Fruit fly (Drosophila melanogaster) whole organism, embryonic: Measurements from ENCODE around the gene CG8034.

Experiments
- BEAF-32 ChIP-seq: fragments of 200-800 bp; sonication (Bioruptor generic); optimal IDR thresholded peaks from 3 replicates; lab custom pipeline; 2017; ENCODE audit warnings: missing biosample characterization, missing genetic modification characterization, mild to moderate bottlenecking, moderate library complexity, missing genetic modification reagents
- BtbVII ChIP-seq: fragments of 200-800 bp; sonication (Bioruptor generic); optimal IDR thresholded peaks from 3 replicates; lab custom pipeline; 2017; ENCODE audit warnings: missing biosample characterization, mild to moderate bottlenecking, missing genetic modification characterization
- CG13775 ChIP-seq: fragments of 200-800 bp; sonication (Bioruptor generic); optimal IDR thresholded peaks from 3 replicates; lab custom pipeline; 2017; ENCODE audit warnings: missing biosample characterization, mild to moderate bottlenecking, missing genetic modification characterization
- CG14860 ChIP-seq: fragments of 200-800 bp; sonication (Bioruptor generic); IDR thresholded peaks from 3 replicates; pipeline ENCODE4 v1.3.6; 2022; ENCODE audit warnings: missing biosample characterization, missing genetic modification characterization; ENCODE audit not compliant: partially characterized antibody
- CG14965 ChIP-seq: fragments of 200-800 bp; sonication (Bioruptor generic); optimal IDR thresholded peaks from 2 replicates; lab custom pipeline; 2016; ENCODE audit warnings: missing biosample characterization, missing genetic modification characterization, borderline replicate concordance
- CG15073 ChIP-seq: fragments of 200-800 bp; sonication (Bioruptor generic); optimal IDR thresholded peaks from 2 replicates; lab custom pipeline; 2016; ENCODE audit warnings: missing biosample characterization, missing genetic modification characterization
- CG1529 ChIP-seq: fragments of 200-800 bp; sonication (Bioruptor generic); optimal IDR thresholded peaks from 3 replicates; lab custom pipeline; 2018; ENCODE audit warnings: missing biosample characterization, missing genetic modification characterization
- CG15479 ChIP-seq: fragments of 200-800 bp; sonication (Bioruptor generic); optimal IDR thresholded peaks from 3 replicates; lab custom pipeline; 2019; ENCODE audit warnings: missing biosample characterization, mild to moderate bottlenecking, missing genetic modification characterization, moderate library complexity
- CG17359 ChIP-seq: fragments of 200-800 bp; sonication (Bioruptor generic); optimal IDR thresholded peaks from 3 replicates; lab custom pipeline; 2018; ENCODE audit warnings: missing biosample characterization, mild to moderate bottlenecking, missing genetic modification characterization, moderate library complexity
- CG1792 ChIP-seq: fragments of 200-800 bp; sonication (Bioruptor generic); optimal IDR thresholded peaks from 2 replicates; lab custom pipeline; 2016; ENCODE audit warnings: missing biosample characterization, missing genetic modification characterization
- CG2875 ChIP-seq: fragments of 200-800 bp; sonication (Bioruptor generic); optimal IDR thresholded peaks from 2 replicates; lab custom pipeline; 2017; ENCODE audit warnings: missing biosample characterization, mild to moderate bottlenecking, missing genetic modification characterization, missing genetic modification reagents
- CG2889 ChIP-seq: fragments of 200-800 bp; sonication (Bioruptor generic); IDR thresholded peaks from 3 replicates; pipeline ENCODE4 v1.3.6; 2022; ENCODE audit warnings: missing biosample characterization, missing genetic modification characterization
- CG4282 ChIP-seq: fragments of 200-800 bp; sonication (Bioruptor generic); optimal IDR thresholded peaks from 2 replicates; lab custom pipeline; 2016; ENCODE audit warnings: missing biosample characterization, missing genetic modification characterization
- CG4404 ChIP-seq: fragments of 200-800 bp; sonication (Bioruptor generic); IDR thresholded peaks from 2 replicates; pipeline ENCODE4 v1.3.6; 2022; ENCODE audit warnings: missing biosample characterization, missing genetic modification characterization
- CG6254 ChIP-seq: fragments of 200-800 bp; sonication (Bioruptor generic); optimal IDR thresholded peaks from 3 replicates; lab custom pipeline; 2017; ENCODE audit warnings: mild to moderate bottlenecking, missing biosample characterization, missing genetic modification reagents, missing genetic modification characterization
- CG6689 ChIP-seq: fragments of 200-800 bp; sonication (Bioruptor generic); IDR thresholded peaks from 2 replicates; pipeline ENCODE4 v1.3.6; 2022; ENCODE audit warnings: missing biosample characterization, missing genetic modification characterization
- CG7987 ChIP-seq: fragments of 200-800 bp; sonication (Bioruptor generic); optimal IDR thresholded peaks from 2 replicates; lab custom pipeline; 2018; ENCODE audit warnings: missing biosample characterization, mild to moderate bottlenecking, missing genetic modification characterization, moderate library complexity
- CG8089 ChIP-seq: fragments of 200-800 bp; sonication (Bioruptor generic); optimal IDR thresholded peaks from 3 replicates; lab custom pipeline; 2016; ENCODE audit warnings: missing biosample characterization, missing genetic modification characterization
- D19A ChIP-seq: fragments of 200-800 bp; optimal IDR thresholded peaks from 3 replicates; lab custom pipeline; 2019; ENCODE audit warnings: missing biosample characterization, mild to moderate bottlenecking, missing genetic modification characterization, moderate library complexity
- Dip3 ChIP-seq: fragments of 200-800 bp; sonication (Bioruptor generic); optimal IDR thresholded peaks from 3 replicates; lab custom pipeline; 2016; ENCODE audit warnings: missing biosample characterization, missing genetic modification characterization
- Drgx ChIP-seq: fragments of 200-800 bp; sonication (Bioruptor generic); IDR thresholded peaks from 2 replicates; pipeline ENCODE4 v1.3.6; 2022; ENCODE audit warnings: missing biosample characterization, missing genetic modification characterization
- E2f2 ChIP-seq: fragments of 200-800 bp; sonication (Bioruptor generic); IDR thresholded peaks from 2 replicates; pipeline ENCODE4 v1.3.6; 2022; ENCODE audit warnings: missing biosample characterization, missing genetic modification characterization
- ERR ChIP-seq: fragments of 200-800 bp; sonication (Bioruptor generic); optimal IDR thresholded peaks from 2 replicates; lab custom pipeline; 2016; ENCODE audit warnings: missing biosample characterization, missing genetic modification characterization
- Fer2 ChIP-seq: fragments of 200-800 bp; sonication (Bioruptor generic); optimal IDR thresholded peaks from 2 replicates; lab custom pipeline; 2018; ENCODE audit warnings: missing biosample characterization, mild to moderate bottlenecking, missing genetic modification characterization, moderate library complexity
- HHEX ChIP-seq: fragments of 200-800 bp; sonication (Bioruptor generic); optimal IDR thresholded peaks from 3 replicates; lab custom pipeline; 2017; ENCODE audit warnings: missing biosample characterization, mild to moderate bottlenecking, missing genetic modification characterization, missing genetic modification reagents
- HmgZ ChIP-seq: fragments of 200-800 bp; sonication (Bioruptor generic); optimal IDR thresholded peaks from 2 replicates; lab custom pipeline; 2018; ENCODE audit warnings: missing biosample characterization, mild to moderate bottlenecking, missing genetic modification characterization
- Jarid2 ChIP-seq: fragments of 200-800 bp; sonication (Bioruptor generic); optimal IDR thresholded peaks from 3 replicates; lab custom pipeline; 2017; ENCODE audit warnings: mild to moderate bottlenecking, missing biosample characterization, missing genetic modification reagents, missing genetic modification characterization
- Mes4 ChIP-seq: fragments of 200-800 bp; sonication (Bioruptor generic); optimal IDR thresholded peaks from 2 replicates; lab custom pipeline; 2016; ENCODE audit warnings: missing biosample characterization, missing genetic modification characterization
- Optix ChIP-seq: fragments of 200-800 bp; sonication (Bioruptor generic); IDR thresholded peaks from 3 replicates; pipeline ENCODE4 v1.3.6; 2022; ENCODE audit warnings: missing biosample characterization, missing genetic modification characterization
- PHDP ChIP-seq: fragments of 200-800 bp; sonication (Bioruptor generic); optimal IDR thresholded peaks from 3 replicates; lab custom pipeline; 2018; ENCODE audit warnings: missing biosample characterization, mild to moderate bottlenecking, missing genetic modification characterization, moderate library complexity
- Vsx1 ChIP-seq: fragments of 200-800 bp; sonication (Bioruptor generic); optimal IDR thresholded peaks from 2 replicates; lab custom pipeline; 2017; ENCODE audit warnings: missing biosample characterization, mild to moderate bottlenecking, missing genetic modification characterization, missing genetic modification reagents
- Xbp1 ChIP-seq: fragments of 200-800 bp; sonication (Bioruptor generic); optimal IDR thresholded peaks from 3 replicates; lab custom pipeline; 2016; ENCODE audit warnings: missing biosample characterization, mild to moderate bottlenecking, missing genetic modification characterization
- Xrp1 ChIP-seq: fragments of 200-800 bp; sonication (Bioruptor generic); IDR thresholded peaks from 2 replicates; pipeline ENCODE4 v1.3.6; 2022; ENCODE audit warnings: missing biosample characterization, missing genetic modification characterization
- ase ChIP-seq: fragments of 200-800 bp; sonication (Bioruptor generic); IDR thresholded peaks from 3 replicates; pipeline ENCODE4 v1.3.6; 2022; ENCODE audit warnings: missing biosample characterization, missing genetic modification characterization
- bbx ChIP-seq: fragments of 200-800 bp; sonication (Bioruptor generic); IDR thresholded peaks from 2 replicates; pipeline ENCODE4 v1.3.6; 2022; ENCODE audit warnings: missing biosample characterization, missing genetic modification characterization; ENCODE audit not compliant: partially characterized antibody
- br ChIP-seq: fragments of >200 bp; optimal IDR thresholded peaks from 2 replicates; lab custom pipeline; 2017
- crp ChIP-seq, 2 experiments: fragments of 200-800 bp; sonication (Bioruptor generic); optimal IDR thresholded peaks; 2 replicates in 1 of 2; 3 replicates in 1 of 2; lab custom pipeline; 2017; ENCODE audit warnings: missing biosample characterization in 2 of 2, missing genetic modification characterization in 2 of 2, mild to moderate bottlenecking in 1 of 2, moderate library complexity in 1 of 2
- eve ChIP-seq, 2 experiments: fragments of >200 bp; optimal IDR thresholded peaks; 2 replicates each; lab custom pipeline; 2017; ENCODE audit warnings: missing biosample characterization in 2 of 2, missing genetic modification characterization in 2 of 2
- gcm2 ChIP-seq: fragments of 200-800 bp; sonication (Bioruptor generic); optimal IDR thresholded peaks from 2 replicates; lab custom pipeline; 2016; ENCODE audit warnings: missing biosample characterization, missing genetic modification characterization
- gro ChIP-seq: fragments of 200-800 bp; sonication (Bioruptor generic); optimal IDR thresholded peaks from 2 replicates; lab custom pipeline; 2016; ENCODE audit warnings: missing biosample characterization, missing genetic modification characterization
- hbn ChIP-seq: fragments of 200-800 bp; sonication (Bioruptor generic); IDR thresholded peaks from 2 replicates; pipeline ENCODE4 v1.3.6; 2022; ENCODE audit warnings: missing biosample characterization, missing genetic modification characterization; ENCODE audit not compliant: partially characterized antibody
- lbe ChIP-seq: fragments of 200-800 bp; sonication (Bioruptor generic); optimal IDR thresholded peaks from 2 replicates; lab custom pipeline; 2016; ENCODE audit warnings: missing biosample characterization, mild to moderate bottlenecking, missing genetic modification characterization
- lilli ChIP-seq: fragments of 200-800 bp; sonication (Bioruptor generic); optimal IDR thresholded peaks from 3 replicates; lab custom pipeline; 2016; ENCODE audit warnings: missing biosample characterization, missing genetic modification characterization
- luna ChIP-seq: fragments of 200-800 bp; sonication (Bioruptor generic); optimal IDR thresholded peaks from 2 replicates; lab custom pipeline; 2016; ENCODE audit warnings: missing biosample characterization, missing genetic modification characterization
- nerfin-1 ChIP-seq: fragments of 200-800 bp; sonication (Bioruptor generic); optimal IDR thresholded peaks from 3 replicates; lab custom pipeline; 2019; ENCODE audit warnings: missing biosample characterization, mild to moderate bottlenecking, missing genetic modification characterization, moderate library complexity
- stwl ChIP-seq: fragments of 200-800 bp; sonication (Bioruptor generic); optimal IDR thresholded peaks from 3 replicates; lab custom pipeline; 2018; ENCODE audit warnings: missing biosample characterization, mild to moderate bottlenecking, missing genetic modification characterization, moderate library complexity
- tap ChIP-seq: fragments of 200-800 bp; optimal IDR thresholded peaks from 3 replicates; lab custom pipeline; 2019; ENCODE audit warnings: missing biosample characterization, mild to moderate bottlenecking, missing genetic modification characterization, moderate library complexity
- vfl ChIP-seq: fragments of 200-800 bp; sonication (Bioruptor generic); optimal IDR thresholded peaks from 2 replicates; lab custom pipeline; 2016; ENCODE audit warnings: missing biosample characterization, missing genetic modification characterization
- wor ChIP-seq: fragments of 200-800 bp; sonication (Bioruptor generic); IDR thresholded peaks from 2 replicates; pipeline ENCODE4 v1.3.6; 2022; ENCODE audit warnings: missing biosample characterization, missing genetic modification characterization

CG8034 gene

dm6 chrX:19317058-19317767 is 19.3 kb upstream of the CG8034 start (continued):
- TF ChIP-seq Dip3 (GFP tag; lab: Kevin White, UChicago): no peak
- no peak for TF ChIP-seq lilli
- TF ChIP-seq ERR (GFP tag; lab: Kevin White, UChicago): no peak
- TF ChIP-seq BEAF-32 (GFP tag; lab: Kevin White, UChicago): no peak
- no peak for TF ChIP-seq Mes4 (GFP tag; lab: Kevin White, UChicago)
- no peak for TF ChIP-seq CG1792
- no peak for TF ChIP-seq CG7987 (GFP tag; lab: Kevin White, UChicago)
- TF ChIP-seq wor (GFP tag; lab: Robert Waterston, UW): peak; percentile 31; the same call in 1 of the 2 replicates
- TF ChIP-seq CG14965 (GFP tag; lab: Kevin White, UChicago): no peak
- TF ChIP-seq hbn (GFP tag; lab: Robert Waterston, UW): no peak
- no peak for TF ChIP-seq crp (GFP tag; optimal IDR thresholded peaks at IDR 0.05; lab: Kevin White, UChicago)
- peak in 1 of 2 experiments; percentile 15 for TF ChIP-seq eve (GFP tag; optimal IDR thresholded peaks at IDR 0.05; lab: Kevin White, UChicago)
- TF ChIP-seq D19A (tag; lab: Kevin White, UChicago): peak; percentile 64
- TF ChIP-seq gcm2 (GFP tag; lab: Kevin White, UChicago): no peak
- TF ChIP-seq Jarid2 (GFP tag; lab: Kevin White, UChicago): peak; percentile 1
- peak; percentile 36 for TF ChIP-seq CG1529
- TF ChIP-seq gro (GFP tag; lab: Kevin White, UChicago): no peak
- TF ChIP-seq CG2889 (GFP tag; lab: Robert Waterston, UW): 0 out of 3 replicates have a peak, but pooled peaks have one; percentile 26
- peak; percentile 1 for TF ChIP-seq HmgZ (tag; lab: Kevin White, UChicago)
- TF ChIP-seq tap (tag; lab: Kevin White, UChicago): peak; percentile 63
- TF ChIP-seq nerfin-1 (tag; lab: Kevin White, UChicago): peak; percentile 17
- peak; percentile 38; the same call in 1 of the 2 replicates for TF ChIP-seq E2f2 (GFP tag; lab: Robert Waterston, UW)
- no peak for TF ChIP-seq ase (GFP tag; lab: Robert Waterston, UW)
- TF ChIP-seq Vsx1 (GFP tag; lab: Kevin White, UChicago): peak; percentile 43
- TF ChIP-seq CG6689 (GFP tag; lab: Robert Waterston, UW): peak; percentile 74
- TF ChIP-seq CG13775 (GFP tag; lab: Kevin White, UChicago): peak; percentile 59
- no peak for TF ChIP-seq CG15479 (GFP tag; lab: Kevin White, UChicago)
- TF ChIP-seq CG4282 (GFP tag; lab: Kevin White, UChicago): no peak
- peak; percentile 54 for TF ChIP-seq BtbVII (GFP tag; lab: Kevin White, UChicago)
- TF ChIP-seq luna (GFP tag; lab: Kevin White, UChicago): no peak
- TF ChIP-seq br (lab: Kevin White, UChicago): no peak
- no peak for TF ChIP-seq CG15073 (GFP tag; lab: Kevin White, UChicago)
- TF ChIP-seq CG2875 (GFP tag; lab: Kevin White, UChicago): peak; percentile 13
- no peak for TF ChIP-seq bbx (GFP tag; lab: Robert Waterston, UW)
- no peak for TF ChIP-seq vfl (GFP tag; lab: Kevin White, UChicago)
- TF ChIP-seq Drgx (GFP tag; lab: Robert Waterston, UW): 0 out of 2 replicates have a peak, but pooled peaks have one; percentile 10
- TF ChIP-seq CG17359 (tag; lab: Kevin White, UChicago): peak; percentile 63
- TF ChIP-seq HHEX (GFP tag; lab: Kevin White, UChicago): peak; percentile 56
- peak; percentile 82 for TF ChIP-seq PHDP (tag; lab: Kevin White, UChicago)
- no peak for TF ChIP-seq stwl (tag; lab: Kevin White, UChicago)
- peak; percentile 23 for TF ChIP-seq Xbp1
- no peak for TF ChIP-seq CG8089 (GFP tag; lab: Kevin White, UChicago)
- no peak for TF ChIP-seq lbe
- no peak for TF ChIP-seq CG14860 (GFP tag; lab: Robert Waterston, UW)
- peak; percentile 33 for TF ChIP-seq CG6254
- 0 out of 2 replicates have a peak, but pooled peaks have one; percentile 30 for TF ChIP-seq Xrp1
- no peak for TF ChIP-seq Fer2
- 0 out of 2 replicates have a peak, but pooled peaks have one; percentile 18 for TF ChIP-seq CG4404 (GFP tag; lab: Robert Waterston, UW)
- TF ChIP-seq Optix (GFP tag; lab: Robert Waterston, UW): no peak
